Fruit fly (Drosophila melanogaster): ENCODE results near the gene CG10949.

CG10949 gene

DNA sequence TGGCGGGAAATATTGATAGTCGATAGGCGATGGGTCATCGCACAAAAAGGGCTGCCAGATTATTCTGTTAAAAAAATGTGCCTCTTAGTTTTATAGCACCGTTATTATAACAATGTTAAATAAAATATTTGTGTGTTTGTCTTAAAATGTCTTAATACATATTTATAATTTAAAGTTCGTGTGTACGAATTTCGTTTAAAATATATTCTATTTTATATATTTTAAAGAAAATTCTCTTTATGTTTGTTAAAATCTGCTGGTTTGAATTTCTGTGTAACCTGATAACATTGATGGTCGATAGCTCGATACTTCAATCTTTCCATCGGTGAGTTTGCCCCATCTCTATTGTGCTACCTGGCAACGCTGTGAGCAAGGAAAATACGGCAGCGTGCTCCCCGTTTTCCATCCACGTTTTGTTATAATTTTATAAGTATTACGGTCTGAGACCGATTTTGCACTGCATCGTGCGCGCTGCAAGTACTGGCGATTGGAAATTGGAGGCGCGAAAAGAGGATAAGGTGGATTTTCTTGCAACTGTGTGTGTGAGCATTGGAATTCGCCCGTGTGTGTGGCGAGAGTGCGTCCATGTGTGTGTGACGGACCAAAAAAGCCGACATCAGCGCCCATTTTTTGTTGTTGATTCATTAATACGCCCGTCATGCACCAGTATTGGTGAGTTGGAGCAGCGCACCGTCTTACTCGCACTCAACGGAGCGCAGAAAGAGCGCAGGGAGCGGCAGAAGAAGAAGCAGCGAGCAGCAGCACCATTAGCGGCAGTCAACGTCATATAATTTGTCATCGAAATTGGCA is at the start of gene CG10949, which contains the start of gene Arpc2:
CG10949 (minus strand) TSS at position 165 of the 810 bp plus-strand sequence.
Arpc2 (plus strand) TSS at position 304 of the 810 bp plus-strand sequence.
- no peak for TF ChIP-seq pita (GFP tag; optimal IDR thresholded peaks at IDR 0.05)
- TF ChIP-seq CG2199 (GFP tag; IDR thresholded peaks at IDR 0.05) = no peak
- peak; percentile 55 for TF ChIP-seq CG30020 (tag; optimal IDR thresholded peaks at IDR 0.05)
- peak; percentile 84 for TF ChIP-seq CoRest (tag; optimal IDR thresholded peaks at IDR 0.05)
- no peak for TF ChIP-seq tll (GFP tag; optimal IDR thresholded peaks at IDR 0.05)
- no peak for TF ChIP-seq gce (GFP tag; IDR thresholded peaks at IDR 0.05)
- TF ChIP-seq exex (tag; optimal IDR thresholded peaks at IDR 0.05) = no peak
- TF ChIP-seq cwo (GFP tag; optimal IDR thresholded peaks at IDR 0.05) = no peak
- peak; percentile 29 for TF ChIP-seq lab (GFP tag; optimal IDR thresholded peaks at IDR 0.05)
- TF ChIP-seq usp (GFP tag; optimal IDR thresholded peaks at IDR 0.05) = no peak
- TF ChIP-seq Ets65A (GFP tag) = peak; percentile 74
- no peak for TF ChIP-seq CrebB (tag; optimal IDR thresholded peaks at IDR 0.05)
- TF ChIP-seq gem (tag; optimal IDR thresholded peaks at IDR 0.05) = peak; percentile 80
- no peak for TF ChIP-seq crc (GFP tag; optimal IDR thresholded peaks at IDR 0.05)
- no peak for TF ChIP-seq CG15479 (GFP tag; optimal IDR thresholded peaks at IDR 0.05)
- peak; percentile 55 for TF ChIP-seq Meics (GFP tag; optimal IDR thresholded peaks at IDR 0.05)
- TF ChIP-seq CG9215 (GFP tag; IDR thresholded peaks at IDR 0.05) = peak; percentile 72
- peak; percentile 86 for TF ChIP-seq row (GFP tag; IDR thresholded peaks at IDR 0.05)
- TF ChIP-seq CG3847 (GFP tag; IDR thresholded peaks at IDR 0.05) = peak; percentile 83
- no peak; the same call in none of the 2 replicates for TF ChIP-seq slbo (GFP tag; IDR thresholded peaks at IDR 0.05)
- peak; percentile 16 for TF ChIP-seq Ets97D (GFP tag; optimal IDR thresholded peaks at IDR 0.05)
- TF ChIP-seq cas (GFP tag; IDR thresholded peaks at IDR 0.05) = no peak
- TF ChIP-seq twi (tag; optimal IDR thresholded peaks at IDR 0.05) = peak; percentile 52
- TF ChIP-seq vvl (GFP tag; IDR thresholded peaks at IDR 0.05) = peak; percentile 27; the same call in 1 of the 2 replicates
- no peak for TF ChIP-seq salm (tag; optimal IDR thresholded peaks at IDR 0.05)
- TF ChIP-seq nau (GFP tag; optimal IDR thresholded peaks at IDR 0.05) = no peak
- TF ChIP-seq vnd (GFP tag; IDR thresholded peaks at IDR 0.05; ENCODE audit: partially characterized antibody) = peak; percentile 61
- 0 out of 3 replicates have a peak, but pooled peaks have one; percentile 17 for TF ChIP-seq CG2889 (GFP tag; IDR thresholded peaks at IDR 0.05)
- no peak for TF ChIP-seq dimm (GFP tag; IDR thresholded peaks at IDR 0.05)
- TF ChIP-seq Drgx (GFP tag; IDR thresholded peaks at IDR 0.05) = no peak
- TF ChIP-seq CG4820 (GFP tag; optimal IDR thresholded peaks at IDR 0.05) = no peak
- TF ChIP-seq Fer1 (GFP tag; optimal IDR thresholded peaks at IDR 0.05) = peak; percentile 21
- peak; percentile 77 for TF ChIP-seq CG13424 (tag; optimal IDR thresholded peaks at IDR 0.05)
- TF ChIP-seq zen2 (GFP tag; IDR thresholded peaks at IDR 0.05; ENCODE audit: partially characterized antibody) = 0 out of 3 replicates have a peak, but pooled peaks have one; percentile 10
- no peak for TF ChIP-seq CG2129 (GFP tag; IDR thresholded peaks at IDR 0.05; ENCODE audit: partially characterized antibody)
- TF ChIP-seq ci (GFP tag; IDR thresholded peaks at IDR 0.05) = no peak
- TF ChIP-seq fu2 (GFP tag; optimal IDR thresholded peaks at IDR 0.05) = no peak
- peak; percentile 61 for TF ChIP-seq Sox102F (GFP tag; optimal IDR thresholded peaks at IDR 0.05)
- peak; percentile 72 for TF ChIP-seq Dref (GFP tag; IDR thresholded peaks at IDR 0.05)
- no peak for TF ChIP-seq D19B (GFP tag; optimal IDR thresholded peaks at IDR 0.05)
- TF ChIP-seq Scr (GFP tag; IDR thresholded peaks at IDR 0.05; ENCODE audit: partially characterized antibody) = peak; percentile 67
- no peak for TF ChIP-seq emc (GFP tag; optimal IDR thresholded peaks at IDR 0.05)
- peak; percentile 47 for TF ChIP-seq ato (GFP tag; IDR thresholded peaks at IDR 0.05; ENCODE audit: partially characterized antibody)
- TF ChIP-seq CG12236 (GFP tag; optimal IDR thresholded peaks at IDR 0.05) = no peak
- TF ChIP-seq CG1832 (GFP tag; optimal IDR thresholded peaks at IDR 0.05) = peak; percentile 30
- peak; percentile 9 for TF ChIP-seq sqz (GFP tag; optimal IDR thresholded peaks at IDR 0.05)
- TF ChIP-seq sr (GFP tag; IDR thresholded peaks at IDR 0.05) = no peak
- no peak for TF ChIP-seq Poxn (GFP tag; IDR thresholded peaks at IDR 0.05)
- no peak for TF ChIP-seq ash1 (GFP tag; optimal IDR thresholded peaks at IDR 0.05)
